Worm (Caenorhabditis elegans) whole organism, L2 larva: ENCODE measurements around the gene M04G7.2.

ENCODE experiments used
- C34F6.9 ChIP-seq: fragments of 150-350 bp; optimal IDR thresholded peaks from 2 replicates; lab custom pipeline; 2014; ENCODE audit warnings: missing biosample characterization, missing genetic modification characterization
- F13H6.1 ChIP-seq: sonication (generic microtip); optimal IDR thresholded peaks from 2 replicates; lab custom pipeline; 2016; ENCODE audit warnings: missing genetic modification characterization, missing compliant biosample characterization
- alr-1 ChIP-seq: fragments of 150-350 bp; optimal IDR thresholded peaks from 2 replicates; lab custom pipeline; 2014; ENCODE audit warnings: missing biosample characterization, missing genetic modification characterization
- aly-2 ChIP-seq: fragments of 150-350 bp; optimal IDR thresholded peaks from 2 replicates; lab custom pipeline; 2014; ENCODE audit warnings: missing biosample characterization, missing genetic modification characterization
- blmp-1 ChIP-seq: sonication (generic microtip); optimal IDR thresholded peaks from 2 replicates; lab custom pipeline; 2017; ENCODE audit warnings: missing genetic modification characterization, mild to moderate bottlenecking, missing compliant biosample characterization, antibody characterized with exemption, moderate library complexity; ENCODE audit not compliant: insufficient read depth
- ceh-16 ChIP-seq: fragments of 150-350 bp; optimal IDR thresholded peaks from 2 replicates; lab custom pipeline; 2014; ENCODE audit warnings: missing biosample characterization, missing genetic modification characterization
- crh-2 ChIP-seq: sonication (generic microtip); optimal IDR thresholded peaks from 2 replicates; lab custom pipeline; 2017; ENCODE audit warnings: missing biosample characterization, missing genetic modification characterization
- dmd-4 ChIP-seq: sonication (generic microtip); optimal IDR thresholded peaks from 2 replicates; lab custom pipeline; 2017; ENCODE audit warnings: missing biosample characterization, missing genetic modification characterization
- egl-27 ChIP-seq: sonication (generic microtip); optimal IDR thresholded peaks from 3 replicates; lab custom pipeline; 2017; ENCODE audit warnings: missing biosample characterization, missing genetic modification reagents, missing genetic modification characterization
- elt-3 ChIP-seq: sonication (generic microtip); optimal IDR thresholded peaks from 2 replicates; lab custom pipeline; 2017; ENCODE audit warnings: missing biosample characterization, missing genetic modification characterization
- fos-1 ChIP-seq: fragments of 150-350 bp; optimal IDR thresholded peaks from 2 replicates; lab custom pipeline; 2014; ENCODE audit warnings: missing biosample characterization, missing genetic modification characterization
- lin-11 ChIP-seq: fragments of 150-350 bp; sonication (generic microtip); optimal IDR thresholded peaks from 2 replicates; lab custom pipeline; 2014; ENCODE audit warnings: missing biosample characterization, missing genetic modification characterization, inconsistent platforms, mixed read lengths
- lin-13 ChIP-seq: fragments of 150-350 bp; optimal IDR thresholded peaks from 2 replicates; lab custom pipeline; 2014; ENCODE audit warnings: missing biosample characterization, missing genetic modification reagents, missing genetic modification characterization
- lin-39 ChIP-seq: fragments of 150-350 bp; optimal IDR thresholded peaks from 2 replicates; lab custom pipeline; 2014; ENCODE audit warnings: missing biosample characterization, missing genetic modification reagents, missing genetic modification characterization
- mab-5 ChIP-seq: fragments of 150-350 bp; optimal IDR thresholded peaks from 2 replicates; lab custom pipeline; 2014; ENCODE audit warnings: missing biosample characterization, missing genetic modification characterization
- mbf-1 ChIP-seq: sonication (generic microtip); optimal IDR thresholded peaks from 2 replicates; lab custom pipeline; 2017; ENCODE audit warnings: missing biosample characterization, missing genetic modification characterization
- mdl-1 ChIP-seq, 2 experiments: fragments of 150-350 bp in 1 of 2; sonication (generic microtip) in 1 of 2; optimal IDR thresholded peaks; 2 replicates each; lab custom pipeline; 2017; ENCODE audit warnings: missing biosample characterization in 2 of 2, missing genetic modification characterization in 2 of 2
- nhr-10 ChIP-seq: sonication (generic microtip); optimal IDR thresholded peaks from 2 replicates; lab custom pipeline; 2017; ENCODE audit warnings: missing biosample characterization, missing genetic modification characterization
- nhr-11 ChIP-seq: fragments of 150-350 bp; optimal IDR thresholded peaks from 2 replicates; lab custom pipeline; 2014; ENCODE audit warnings: missing biosample characterization, missing genetic modification characterization
- nhr-12 ChIP-seq: fragments of 150-350 bp; optimal IDR thresholded peaks from 2 replicates; lab custom pipeline; 2014; ENCODE audit warnings: missing biosample characterization, missing genetic modification characterization
- nhr-129 ChIP-seq: fragments of 150-350 bp; optimal IDR thresholded peaks from 2 replicates; lab custom pipeline; 2014; ENCODE audit warnings: missing biosample characterization, missing genetic modification characterization
- nhr-21 ChIP-seq: fragments of 150-350 bp; optimal IDR thresholded peaks from 2 replicates; lab custom pipeline; 2014; ENCODE audit warnings: missing biosample characterization, missing genetic modification characterization
- nhr-23 ChIP-seq: fragments of 150-350 bp; optimal IDR thresholded peaks from 2 replicates; lab custom pipeline; 2014; ENCODE audit warnings: missing biosample characterization, missing genetic modification reagents, missing genetic modification characterization
- nhr-237 ChIP-seq: fragments of 150-350 bp; optimal IDR thresholded peaks from 2 replicates; lab custom pipeline; 2014; ENCODE audit warnings: missing biosample characterization, missing genetic modification characterization
- nhr-77 ChIP-seq: fragments of 150-350 bp; optimal IDR thresholded peaks from 2 replicates; lab custom pipeline; 2014; ENCODE audit warnings: missing biosample characterization, missing genetic modification characterization
- peb-1 ChIP-seq: fragments of 150-350 bp; optimal IDR thresholded peaks from 2 replicates; lab custom pipeline; 2014; ENCODE audit warnings: missing biosample characterization, missing genetic modification characterization
- sem-4 ChIP-seq: fragments of 150-350 bp; optimal IDR thresholded peaks from 2 replicates; lab custom pipeline; 2014; ENCODE audit warnings: missing biosample characterization, missing genetic modification reagents, missing genetic modification characterization
- snpc-4 ChIP-seq: fragments of 150-350 bp; optimal IDR thresholded peaks from 2 replicates; lab custom pipeline; 2014; ENCODE audit warnings: missing biosample characterization, missing genetic modification characterization
- unc-39 ChIP-seq: fragments of 150-350 bp; optimal IDR thresholded peaks from 2 replicates; lab custom pipeline; 2014; ENCODE audit warnings: missing biosample characterization, missing genetic modification characterization
- unc-55 ChIP-seq: fragments of 150-350 bp; sonication (generic microtip); optimal IDR thresholded peaks from 3 replicates; lab custom pipeline; 2014; ENCODE audit warnings: missing biosample characterization, missing genetic modification reagents, missing genetic modification characterization
- unc-62 ChIP-seq: fragments of 150-350 bp; optimal IDR thresholded peaks from 2 replicates; lab custom pipeline; 2014; ENCODE audit warnings: missing biosample characterization, missing genetic modification reagents, missing genetic modification characterization
- zag-1 ChIP-seq: fragments of 150-350 bp; optimal IDR thresholded peaks from 2 replicates; lab custom pipeline; 2014; ENCODE audit warnings: missing biosample characterization, missing genetic modification characterization
- ztf-11 ChIP-seq: sonication (generic microtip); optimal IDR thresholded peaks from 2 replicates; lab custom pipeline; 2017; ENCODE audit warnings: missing biosample characterization, missing genetic modification characterization
- ztf-4 ChIP-seq: fragments of 150-350 bp; optimal IDR thresholded peaks from 2 replicates; lab custom pipeline; 2014; ENCODE audit warnings: missing biosample characterization, missing genetic modification characterization

M04G7.2 gene

DNA sequence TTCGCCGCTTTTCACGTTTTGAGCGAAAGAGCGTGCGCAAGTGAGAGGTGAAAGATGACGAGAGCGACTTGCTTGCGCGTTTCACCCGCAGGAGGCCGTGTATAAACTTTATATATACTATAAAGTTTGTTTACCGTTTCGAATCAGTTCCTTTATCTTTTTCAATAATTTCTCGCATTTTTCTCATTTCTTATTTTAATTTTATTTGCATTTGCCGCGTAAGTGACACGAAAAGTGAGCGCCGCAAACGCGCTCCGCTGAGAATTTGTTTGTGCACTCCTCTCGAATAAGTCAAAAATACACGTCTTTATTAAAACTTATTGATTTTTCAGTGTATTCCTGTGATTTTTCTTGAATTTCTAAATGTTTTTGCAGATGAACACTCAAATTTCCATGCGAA is 17.2 kb downstream of the M04G7.2 start, which contains the start of gene mrpl-55 (continued):
- TF ChIP-seq ceh-16 (tag; lab: Kevin White, UChicago) (peak; percentile 74), unc-39 (tag; lab: Kevin White, UChicago) (no peak), lin-39 (tag; lab: Kevin White, UChicago) (no peak)

DNA sequence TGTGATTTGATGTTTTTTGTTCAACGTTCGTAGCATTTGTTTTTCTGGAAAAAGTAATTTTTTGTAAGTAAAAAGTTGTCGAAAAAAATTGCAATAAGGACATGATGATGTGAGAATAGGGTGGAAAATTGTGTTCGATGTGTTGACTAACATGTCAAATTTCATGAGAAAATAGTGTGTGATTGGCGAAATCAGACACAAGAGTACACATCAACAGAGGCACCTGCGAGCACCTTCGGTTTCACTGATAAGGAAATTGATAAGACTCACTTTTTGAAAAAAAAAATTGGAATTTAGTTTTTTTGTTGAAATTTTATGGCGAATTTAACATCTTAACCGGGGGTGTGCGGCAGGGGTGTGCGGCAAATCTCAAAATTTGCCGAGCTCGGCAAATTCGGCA is 20.3 kb downstream of the M04G7.2 start, which contains the start of gene hum-8:
Gene hum-8, minus strand, starts transcription at position 46 of the 400 bp plus-strand sequence.
- peak; percentile 91 for TF ChIP-seq fos-1 (tag; lab: Kevin White, UChicago)
- no peak for TF ChIP-seq unc-62 (GFP tag; lab: Kevin White, UChicago)

DNA sequence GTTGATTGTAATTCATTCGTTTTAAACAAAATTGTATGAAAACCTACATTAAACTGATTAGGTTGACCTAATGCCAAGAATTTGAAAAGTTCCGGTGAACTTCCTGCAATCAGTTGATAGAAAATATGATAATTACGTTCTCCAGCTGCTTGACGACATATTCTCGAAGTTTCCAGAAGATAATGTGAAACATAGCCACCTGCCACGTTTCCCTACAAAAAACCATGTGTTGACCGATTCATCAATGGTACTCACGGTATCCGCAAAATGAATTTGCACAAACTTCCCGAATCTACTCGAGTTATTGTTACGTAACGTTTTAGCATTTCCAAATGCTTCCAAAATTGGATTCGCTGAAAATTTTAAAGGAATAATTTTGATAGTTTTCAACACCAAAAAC is 22.4 kb downstream of the M04G7.2 start:
- TF ChIP-seq dmd-4 (no peak), F13H6.1 (no peak), ztf-11 (tag; lab: Kevin White, UChicago) (no peak), nhr-237 (tag; lab: Kevin White, UChicago) (no peak), unc-55 (GFP tag; lab: Kevin White, UChicago) (no peak), snpc-4 (no peak), nhr-77 (tag; lab: Kevin White, UChicago) (no peak), ceh-16 (tag; lab: Kevin White, UChicago) (no peak), mbf-1 (tag; lab: Kevin White, UChicago) (no peak), lin-13 (GFP tag; lab: Kevin White, UChicago) (no peak), sem-4 (tag; lab: Kevin White, UChicago) (no peak), nhr-21 (tag; lab: Kevin White, UChicago) (no peak), nhr-23 (tag; lab: Kevin White, UChicago) (no peak), mdl-1 (tag; optimal IDR thresholded peaks at IDR 0.05; lab: Kevin White, UChicago) (no peak), elt-3 (tag; lab: Kevin White, UChicago) (no peak), lin-39 (tag; lab: Kevin White, UChicago) (no peak), zag-1 (no peak), nhr-12 (tag; lab: Kevin White, UChicago) (no peak), lin-11 (tag; lab: Kevin White, UChicago) (no peak), alr-1 (tag; lab: Kevin White, UChicago) (no peak)

DNA sequence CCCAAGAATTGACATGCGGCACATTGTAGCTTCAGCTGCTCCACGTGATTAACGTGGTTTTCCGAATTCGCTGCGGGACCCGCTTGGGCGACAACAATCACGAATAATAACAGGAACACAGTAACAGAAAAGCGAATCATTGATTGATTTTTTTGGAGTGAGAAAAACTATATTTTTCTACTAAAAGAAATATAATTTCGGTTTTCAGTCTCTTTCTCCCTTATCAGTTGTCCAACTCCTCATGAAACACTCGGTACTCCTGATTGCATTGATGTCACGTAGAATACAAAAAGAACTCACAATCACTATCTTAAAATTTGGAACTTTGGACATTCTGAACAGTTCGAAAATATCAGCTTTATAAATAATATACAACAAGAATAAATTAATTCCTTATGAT is 32.0 kb downstream of the M04G7.2 start, which contains the start of gene Y66H1A.5:
Gene Y66H1A.5, minus strand, starts transcription at position 265 of the 400 bp plus-strand sequence.
- TF ChIP-seq F13H6.1 (no peak), fos-1 (tag; lab: Kevin White, UChicago) (peak; percentile 57), nhr-23 (tag; lab: Kevin White, UChicago) (no peak), nhr-11 (tag; lab: Kevin White, UChicago) (no peak), aly-2 (tag; lab: Kevin White, UChicago) (no peak), nhr-129 (tag; lab: Kevin White, UChicago) (no peak)

DNA sequence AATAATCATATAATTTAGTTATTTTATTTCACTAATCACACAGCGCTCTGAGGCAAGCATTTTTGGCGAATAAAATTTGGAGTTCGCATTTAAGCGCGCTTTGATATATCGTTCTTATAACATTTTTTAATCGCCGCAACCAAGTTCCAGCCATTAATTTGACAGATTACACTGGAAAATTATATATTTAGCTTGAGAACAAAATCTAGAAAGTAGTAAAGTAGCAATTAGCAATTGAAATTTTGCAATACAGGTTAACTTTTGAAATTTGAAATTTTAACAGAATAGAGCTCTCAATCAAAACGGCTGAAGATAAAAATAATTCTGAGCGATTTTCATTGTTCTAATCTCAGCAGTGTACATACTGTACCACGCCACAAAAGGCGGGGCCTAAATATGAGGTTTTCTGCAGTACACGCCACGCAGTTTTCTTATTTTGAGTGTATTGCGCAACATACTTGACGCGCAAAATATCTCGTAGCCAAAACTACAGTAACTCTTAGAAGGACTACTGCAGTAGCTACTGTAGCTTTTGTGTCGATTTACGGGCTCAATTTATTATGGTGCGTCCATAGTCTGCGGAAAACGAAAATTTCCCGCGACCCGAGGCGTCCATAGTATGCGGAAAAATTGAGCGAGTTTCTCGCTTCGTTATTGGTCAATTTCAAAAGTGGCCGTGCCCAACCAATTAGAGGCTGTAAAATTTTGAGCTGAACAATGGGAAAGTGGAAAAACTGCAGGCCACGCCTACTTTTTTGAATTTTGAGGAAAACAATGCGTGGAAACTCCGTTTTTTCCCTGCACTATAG is 33.5 kb downstream of the M04G7.2 start:
- TF ChIP-seq crh-2 (tag; lab: Kevin White, UChicago) (no peak), unc-62 (GFP tag; lab: Kevin White, UChicago) (no peak), elt-3 (tag; lab: Kevin White, UChicago) (no peak), C34F6.9 (no peak), mdl-1 (tag; optimal IDR thresholded peaks at IDR 0.05; lab: Kevin White, UChicago) (no peak), lin-11 (tag; lab: Kevin White, UChicago) (no peak), nhr-10 (tag; lab: Kevin White, UChicago) (no peak), ztf-4 (tag; lab: Kevin White, UChicago) (no peak), egl-27 (no peak), blmp-1 (tag; lab: Kevin White, UChicago) (no peak), peb-1 (tag; lab: Kevin White, UChicago) (no peak), mab-5 (tag; lab: Kevin White, UChicago) (no peak), lin-39 (tag; lab: Kevin White, UChicago) (no peak), F13H6.1 (no peak), ceh-16 (tag; lab: Kevin White, UChicago) (no peak), aly-2 (tag; lab: Kevin White, UChicago) (no peak), ztf-11 (tag; lab: Kevin White, UChicago) (no peak)
- TF ChIP-seq, all 48 proteins: peak for 0
